Fruit fly (Drosophila melanogaster) S2 (cell line): Measurements from ENCODE around the gene I-t.

Source experiments
- CG8478 ChIP-seq: fragments of >200 bp; optimal IDR thresholded peaks from 2 replicates; lab custom pipeline; 2018
- CTCF ChIP-seq, 2 experiments: fragments of >200 bp; optimal IDR thresholded peaks; 2 replicates each; lab custom pipeline; 2018

DNA sequence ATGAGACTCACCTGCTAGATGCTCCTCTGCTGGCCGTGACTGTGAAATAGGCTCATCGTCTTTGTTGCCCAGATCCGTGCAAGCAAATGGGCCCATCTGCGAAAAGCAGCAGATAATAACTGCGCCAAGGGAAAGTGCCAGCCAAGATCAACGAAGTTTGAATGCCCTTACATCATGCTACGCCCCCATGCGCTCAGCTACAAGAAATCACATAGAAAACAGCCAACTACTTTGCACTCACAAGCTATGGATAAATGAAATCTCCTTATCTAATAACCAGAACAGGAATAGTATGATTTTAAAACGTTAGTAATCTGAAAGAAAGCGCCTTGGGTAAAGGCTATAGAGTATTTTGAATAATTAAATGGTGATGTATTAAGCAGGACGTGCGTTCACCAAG is 32.0 kb upstream of the I-t start:
- no peak for TF ChIP-seq CG8478 (lab: Kevin White, UChicago)
- no peak for TF ChIP-seq CTCF (optimal IDR thresholded peaks at IDR 0.05; lab: Kevin White, UChicago)
